Worm (Caenorhabditis elegans): ENCODE data around the gene F25B3.5.

F25B3.5 gene

ce11 chrV:9549459-9549858 lies 20.6 kb downstream of the F25B3.5 start, which contains the start of gene nstp-10 (continued):
- no peak for TF ChIP-seq nhr-23 (tag; optimal IDR thresholded peaks at IDR 0.05)
- TF ChIP-seq unc-55 (GFP tag; optimal IDR thresholded peaks at IDR 0.05): peak; percentile 69
- TF ChIP-seq ztf-4 (tag; optimal IDR thresholded peaks at IDR 0.05): no peak
- no peak for TF ChIP-seq Y55F3AM.14 (GFP tag; optimal IDR thresholded peaks at IDR 0.05)
- no peak for TF ChIP-seq nhr-11 (tag; optimal IDR thresholded peaks at IDR 0.05)
- TF ChIP-seq nhr-129 (tag; optimal IDR thresholded peaks at IDR 0.05): peak; percentile 55
- no peak for TF ChIP-seq nhr-10 (tag; optimal IDR thresholded peaks at IDR 0.05)
- TF ChIP-seq ztf-1 (GFP tag; conservative IDR thresholded peaks at IDR 0.05): no peak
- TF ChIP-seq zag-1 (tag; optimal IDR thresholded peaks at IDR 0.05): no peak
- TF ChIP-seq mbf-1 (tag; optimal IDR thresholded peaks at IDR 0.05): no peak
- TF ChIP-seq dmd-4 (tag; optimal IDR thresholded peaks at IDR 0.05): no peak
- no peak for TF ChIP-seq ZK546.5 (tag; optimal IDR thresholded peaks at IDR 0.05)
- no peak for TF ChIP-seq egl-27 (tag; optimal IDR thresholded peaks at IDR 0.05)
- TF ChIP-seq lin-13 (GFP tag; optimal IDR thresholded peaks at IDR 0.05): peak; percentile 36
- no peak for TF ChIP-seq nhr-6 (tag; optimal IDR thresholded peaks at IDR 0.05)
- TF ChIP-seq sma-3 (GFP tag; optimal IDR thresholded peaks at IDR 0.05): no peak
- peak; percentile 7 for TF ChIP-seq gmeb-1 (tag; optimal IDR thresholded peaks at IDR 0.05)
- peak; percentile 3 to 78 for TF ChIP-seq lsy-2 (tag; optimal IDR thresholded peaks at IDR 0.05)
- no peak for TF ChIP-seq mdl-1 (tag; optimal IDR thresholded peaks at IDR 0.05)

ce11 chrV:9546860-9547269 lies 23.2 kb downstream of the F25B3.5 start, which contains the start of gene his-37:
TSS of gene his-37 (plus strand) at chrV:9547105.
- TF ChIP-seq ztf-4 (tag; optimal IDR thresholded peaks at IDR 0.05): peak; percentile 98
- peak; percentile 98 for TF ChIP-seq unc-55 (GFP tag; optimal IDR thresholded peaks at IDR 0.05)
- peak; percentile 90 for TF ChIP-seq nhr-237 (tag; optimal IDR thresholded peaks at IDR 0.05)
- peak; percentile 68 for TF ChIP-seq lin-39 (tag; optimal IDR thresholded peaks at IDR 0.05)
- TF ChIP-seq ZK546.5 (tag; optimal IDR thresholded peaks at IDR 0.05): peak; percentile 80
- no peak for TF ChIP-seq mbf-1 (tag; optimal IDR thresholded peaks at IDR 0.05)
- peak; percentile 100 for TF ChIP-seq crh-2 (tag; optimal IDR thresholded peaks at IDR 0.05)
- peak; percentile 90 to 92 for TF ChIP-seq mdl-1 (tag; optimal IDR thresholded peaks at IDR 0.05)
- peak; percentile 93 for TF ChIP-seq snpc-4 (tag; optimal IDR thresholded peaks at IDR 0.05)
- TF ChIP-seq lin-11 (tag; optimal IDR thresholded peaks at IDR 0.05): peak; percentile 98
- peak; percentile 96 for TF ChIP-seq egl-27 (tag; optimal IDR thresholded peaks at IDR 0.05)
- TF ChIP-seq ama-1 (optimal IDR thresholded peaks at IDR 0.05): peak; percentile 89
- peak; percentile 98 for TF ChIP-seq sma-9 (GFP tag; optimal IDR thresholded peaks at IDR 0.05)
- TF ChIP-seq sma-9 (tag; optimal IDR thresholded peaks at IDR 0.05): no peak
- TF ChIP-seq nhr-21 (tag; optimal IDR thresholded peaks at IDR 0.05): peak; percentile 99
- TF ChIP-seq C34F6.9 (tag; optimal IDR thresholded peaks at IDR 0.05): peak; percentile 100
- TF ChIP-seq unc-62 (GFP tag; optimal IDR thresholded peaks at IDR 0.05): peak; percentile 92
- TF ChIP-seq lsy-2 (tag; optimal IDR thresholded peaks at IDR 0.05): peak; percentile 94 to 97
- TF ChIP-seq nhr-6 (tag; optimal IDR thresholded peaks at IDR 0.05): peak; percentile 99
- peak; percentile 92 for TF ChIP-seq nhr-77 (tag; optimal IDR thresholded peaks at IDR 0.05)
- TF ChIP-seq R02D3.7 (tag; optimal IDR thresholded peaks at IDR 0.05): peak; percentile 72
- TF ChIP-seq sma-3 (GFP tag; optimal IDR thresholded peaks at IDR 0.05): peak; percentile 100
- peak; percentile 99 for TF ChIP-seq nhr-25 (tag; optimal IDR thresholded peaks at IDR 0.05)
- peak; percentile 98 for TF ChIP-seq lin-13 (GFP tag; optimal IDR thresholded peaks at IDR 0.05)
- TF ChIP-seq nhr-11 (tag; optimal IDR thresholded peaks at IDR 0.05): peak; percentile 67
- no peak for TF ChIP-seq peb-1 (tag; optimal IDR thresholded peaks at IDR 0.05)
- TF ChIP-seq nhr-10 (tag; optimal IDR thresholded peaks at IDR 0.05): peak; percentile 91
- TF ChIP-seq nhr-12 (tag; optimal IDR thresholded peaks at IDR 0.05): peak; percentile 71
- peak; percentile 66 for TF ChIP-seq dmd-4 (tag; optimal IDR thresholded peaks at IDR 0.05)
- no peak for TF ChIP-seq aly-2 (tag; optimal IDR thresholded peaks at IDR 0.05)
- peak; percentile 91 for TF ChIP-seq skn-1 (tag; optimal IDR thresholded peaks at IDR 0.05)
- no peak for TF ChIP-seq elt-3 (tag; optimal IDR thresholded peaks at IDR 0.05)
- TF ChIP-seq nhr-129 (tag; optimal IDR thresholded peaks at IDR 0.05): peak; percentile 99
- peak; percentile 98 for TF ChIP-seq F13H6.1 (tag; optimal IDR thresholded peaks at IDR 0.05)
- peak; percentile 94 for TF ChIP-seq mab-5 (tag; optimal IDR thresholded peaks at IDR 0.05)
- no peak for TF ChIP-seq ztf-1 (GFP tag; conservative IDR thresholded peaks at IDR 0.05)
- peak; percentile 88 for TF ChIP-seq ceh-82 (tag; optimal IDR thresholded peaks at IDR 0.05)
- peak; percentile 98 for TF ChIP-seq Y55F3AM.14 (GFP tag; optimal IDR thresholded peaks at IDR 0.05)
- peak; percentile 95 for TF ChIP-seq blmp-1 (tag; optimal IDR thresholded peaks at IDR 0.05; ENCODE audit: insufficient read depth)
- TF ChIP-seq fos-1 (tag; optimal IDR thresholded peaks at IDR 0.05): peak; percentile 100
- TF ChIP-seq gmeb-1 (tag; optimal IDR thresholded peaks at IDR 0.05): peak; percentile 95
- no peak for TF ChIP-seq elt-1 (tag; optimal IDR thresholded peaks at IDR 0.05)
- TF ChIP-seq sem-4 (tag; optimal IDR thresholded peaks at IDR 0.05): peak; percentile 99
- peak; percentile 98 for TF ChIP-seq zag-1 (tag; optimal IDR thresholded peaks at IDR 0.05)
- peak; percentile 93 for TF ChIP-seq ceh-16 (tag; optimal IDR thresholded peaks at IDR 0.05)
- no peak for TF ChIP-seq alr-1 (tag; optimal IDR thresholded peaks at IDR 0.05)
- no peak for TF ChIP-seq nhr-23 (tag; optimal IDR thresholded peaks at IDR 0.05)
- peak; percentile 41 for TF ChIP-seq unc-39 (tag; optimal IDR thresholded peaks at IDR 0.05)
- peak; percentile 38 for TF ChIP-seq ztf-11 (tag; optimal IDR thresholded peaks at IDR 0.05)
